Fruit fly (Drosophila melanogaster) whole organism, embryonic: ENCODE results near the gene CG8349.

Experiments used
- Asciz ChIP-seq: fragments of 200-800 bp; sonication (Bioruptor generic); optimal IDR thresholded peaks from 2 replicates; lab custom pipeline; 2017; ENCODE audit warnings: missing biosample characterization, mild to moderate bottlenecking, missing genetic modification characterization, missing genetic modification reagents
- B-H2 ChIP-seq: fragments of 200-800 bp; sonication (Bioruptor generic); optimal IDR thresholded peaks from 2 replicates; lab custom pipeline; 2018; ENCODE audit warnings: missing biosample characterization, mild to moderate bottlenecking, missing genetic modification characterization
- CG10366 ChIP-seq: fragments of 200-800 bp; sonication (Bioruptor generic); IDR thresholded peaks from 2 replicates; pipeline ENCODE4 v1.3.6; 2022; ENCODE audit warnings: missing biosample characterization, missing genetic modification characterization
- CG10565 ChIP-seq: fragments of 200-800 bp; sonication (Bioruptor generic); optimal IDR thresholded peaks from 3 replicates; lab custom pipeline; 2016; ENCODE audit warnings: missing biosample characterization, mild to moderate bottlenecking, missing genetic modification characterization
- CG12769 ChIP-seq: fragments of 200-800 bp; sonication (Bioruptor generic); optimal IDR thresholded peaks from 2 replicates; lab custom pipeline; 2019; ENCODE audit warnings: missing biosample characterization, mild to moderate bottlenecking, missing genetic modification characterization, moderate library complexity
- CG13296 ChIP-seq: fragments of 200-800 bp; sonication (Bioruptor generic); optimal IDR thresholded peaks from 3 replicates; lab custom pipeline; 2018; ENCODE audit warnings: missing biosample characterization, mild to moderate bottlenecking, missing genetic modification characterization
- CG13894 ChIP-seq: fragments of 200-800 bp; sonication (Bioruptor generic); optimal IDR thresholded peaks from 3 replicates; lab custom pipeline; 2018; ENCODE audit warnings: missing biosample characterization, mild to moderate bottlenecking, missing genetic modification characterization, moderate library complexity
- CG14667 ChIP-seq: fragments of 200-800 bp; sonication (Bioruptor generic); IDR thresholded peaks from 2 replicates; pipeline ENCODE4 v1.3.6; 2022; ENCODE audit warnings: missing biosample characterization, missing genetic modification characterization
- CG17385 ChIP-seq: fragments of 200-800 bp; sonication (Bioruptor generic); optimal IDR thresholded peaks from 3 replicates; lab custom pipeline; 2018; ENCODE audit warnings: missing biosample characterization, mild to moderate bottlenecking, missing genetic modification characterization
- CG17802 ChIP-seq: fragments of 200-800 bp; sonication (Bioruptor generic); optimal IDR thresholded peaks from 2 replicates; lab custom pipeline; 2018; ENCODE audit warnings: missing biosample characterization, mild to moderate bottlenecking, missing genetic modification characterization, moderate library complexity
- CG2678 ChIP-seq: fragments of 200-800 bp; sonication (Bioruptor generic); optimal IDR thresholded peaks from 3 replicates; lab custom pipeline; 2019; ENCODE audit warnings: missing biosample characterization, mild to moderate bottlenecking, missing genetic modification characterization, moderate library complexity
- CG2712 ChIP-seq: fragments of 200-800 bp; optimal IDR thresholded peaks from 3 replicates; lab custom pipeline; 2019; ENCODE audit warnings: missing biosample characterization, mild to moderate bottlenecking, missing genetic modification characterization, moderate library complexity
- CG32532 ChIP-seq: fragments of 200-800 bp; sonication (Bioruptor generic); IDR thresholded peaks from 2 replicates; pipeline ENCODE4 v1.3.6; 2022; ENCODE audit warnings: missing biosample characterization, missing genetic modification characterization
- CG33557 ChIP-seq: fragments of 200-800 bp; sonication (Bioruptor generic); optimal IDR thresholded peaks from 2 replicates; lab custom pipeline; 2019; ENCODE audit warnings: missing biosample characterization, mild to moderate bottlenecking, missing genetic modification characterization, moderate library complexity
- CG4282 ChIP-seq: fragments of 200-800 bp; sonication (Bioruptor generic); optimal IDR thresholded peaks from 2 replicates; lab custom pipeline; 2016; ENCODE audit warnings: missing biosample characterization, missing genetic modification characterization
- CG4730 ChIP-seq: fragments of 200-800 bp; sonication (Bioruptor generic); IDR thresholded peaks from 2 replicates; pipeline ENCODE4 v1.3.6; 2022; ENCODE audit warnings: missing biosample characterization, missing genetic modification characterization
- CG4854 ChIP-seq: fragments of 200-800 bp; sonication (Bioruptor generic); optimal IDR thresholded peaks from 2 replicates; lab custom pipeline; 2016; ENCODE audit warnings: missing biosample characterization, missing genetic modification characterization, inconsistent platforms
- CG6791 ChIP-seq: fragments of 200-800 bp; sonication (Bioruptor generic); IDR thresholded peaks from 3 replicates; pipeline ENCODE4 v1.3.6; 2022; ENCODE audit warnings: missing biosample characterization, missing genetic modification characterization; ENCODE audit not compliant: partially characterized antibody
- CG8944 ChIP-seq: fragments of 200-800 bp; sonication (Bioruptor generic); optimal IDR thresholded peaks from 3 replicates; lab custom pipeline; 2016; ENCODE audit warnings: missing biosample characterization, missing genetic modification characterization
- D19B ChIP-seq: fragments of 200-800 bp; sonication (Bioruptor generic); optimal IDR thresholded peaks from 2 replicates; lab custom pipeline; 2017; ENCODE audit warnings: missing biosample characterization, mild to moderate bottlenecking, missing genetic modification characterization
- Dfd ChIP-seq, 2 experiments: fragments of >200 bp; optimal IDR thresholded peaks; 2 replicates each; lab custom pipeline; 2017; ENCODE audit warnings: missing biosample characterization in 2 of 2, missing genetic modification characterization in 2 of 2
- Dp ChIP-seq: fragments of 200-800 bp; sonication (Bioruptor generic); optimal IDR thresholded peaks from 2 replicates; lab custom pipeline; 2018; ENCODE audit warnings: missing biosample characterization, mild to moderate bottlenecking, missing genetic modification characterization, moderate library complexity
- Elba2 ChIP-seq: fragments of 200-800 bp; sonication (Bioruptor generic); optimal IDR thresholded peaks from 3 replicates; lab custom pipeline; 2016; ENCODE audit warnings: missing biosample characterization, missing genetic modification characterization
- Med ChIP-seq: fragments of 200-800 bp; sonication (Bioruptor generic); peaks from one replicate; lab custom pipeline; 2016; ENCODE audit warnings: missing biosample characterization, missing genetic modification characterization, mild to moderate bottlenecking, inconsistent platforms, moderate library complexity
- Mrtf ChIP-seq: fragments of 200-800 bp; sonication (Bioruptor generic); IDR thresholded peaks from 3 replicates; pipeline ENCODE4 v1.3.6; 2022; ENCODE audit warnings: missing biosample characterization, missing genetic modification characterization
- Sox102F ChIP-seq: fragments of 200-800 bp; sonication (Bioruptor generic); optimal IDR thresholded peaks from 2 replicates; lab custom pipeline; 2018; ENCODE audit warnings: missing biosample characterization, mild to moderate bottlenecking, missing genetic modification characterization, moderate library complexity
- btn ChIP-seq: fragments of 200-800 bp; sonication (Bioruptor generic); optimal IDR thresholded peaks from 2 replicates; lab custom pipeline; 2016; ENCODE audit warnings: missing biosample characterization, missing genetic modification characterization
- caup ChIP-seq: fragments of 200-800 bp; sonication (Bioruptor generic); optimal IDR thresholded peaks from 3 replicates; lab custom pipeline; 2017; ENCODE audit warnings: missing biosample characterization, mild to moderate bottlenecking, missing genetic modification characterization, moderate library complexity; ENCODE audit not compliant: severe bottlenecking
- dm ChIP-seq: fragments of 200-800 bp; sonication (Bioruptor generic); optimal IDR thresholded peaks from 3 replicates; lab custom pipeline; 2016; ENCODE audit warnings: missing biosample characterization, missing genetic modification characterization
- exex ChIP-seq: fragments of 200-800 bp; sonication (Bioruptor generic); optimal IDR thresholded peaks from 4 replicates; lab custom pipeline; 2018; ENCODE audit warnings: missing biosample characterization, mild to moderate bottlenecking, missing genetic modification characterization, moderate library complexity
- hbn ChIP-seq: fragments of 200-800 bp; sonication (Bioruptor generic); IDR thresholded peaks from 2 replicates; pipeline ENCODE4 v1.3.6; 2022; ENCODE audit warnings: missing biosample characterization, missing genetic modification characterization; ENCODE audit not compliant: partially characterized antibody
- ind ChIP-seq: fragments of 200-800 bp; sonication (Bioruptor generic); optimal IDR thresholded peaks from 3 replicates; lab custom pipeline; 2016; ENCODE audit warnings: missing biosample characterization, missing genetic modification characterization
- ken ChIP-seq: fragments of 200-800 bp; sonication (Bioruptor generic); IDR thresholded peaks from 3 replicates; pipeline ENCODE4 v1.3.6; 2022; ENCODE audit warnings: missing biosample characterization, missing genetic modification characterization
- kni ChIP-seq: fragments of 200-800 bp; sonication (Bioruptor generic); optimal IDR thresholded peaks from 3 replicates; lab custom pipeline; 2017; ENCODE audit warnings: mild to moderate bottlenecking, missing biosample characterization, missing genetic modification reagents, missing genetic modification characterization
- lov ChIP-seq, 2 experiments: fragments of 200-800 bp in 1 of 2; fragments of >200 bp in 1 of 2; sonication (Bioruptor generic) in 1 of 2; IDR thresholded peaks in 1 of 2; optimal IDR thresholded peaks in 1 of 2; 2 replicates in 1 of 2; 3 replicates in 1 of 2; pipeline versions ENCODE4 v1.3.6 to Lab custom; 2017 to 2022; ENCODE audit warnings: missing biosample characterization in 1 of 2, missing genetic modification characterization in 1 of 2
- nerfin-2 ChIP-seq: fragments of 200-800 bp; sonication (Bioruptor generic); IDR thresholded peaks from 2 replicates; pipeline ENCODE4 v1.3.6; 2022; ENCODE audit warnings: missing biosample characterization, missing genetic modification characterization; ENCODE audit not compliant: partially characterized antibody
- nom ChIP-seq: fragments of 200-800 bp; sonication (Bioruptor generic); optimal IDR thresholded peaks from 2 replicates; lab custom pipeline; 2017; ENCODE audit warnings: missing biosample characterization, missing genetic modification characterization, mild to moderate bottlenecking, moderate library complexity, missing genetic modification reagents
- p53 ChIP-seq: fragments of 200-800 bp; sonication (Bioruptor generic); optimal IDR thresholded peaks from 2 replicates; lab custom pipeline; 2016; ENCODE audit warnings: missing biosample characterization, missing genetic modification characterization
- pho ChIP-seq: fragments of 200-800 bp; sonication (Bioruptor generic); optimal IDR thresholded peaks from 2 replicates; lab custom pipeline; 2016; ENCODE audit warnings: missing biosample characterization, missing genetic modification characterization
- so ChIP-seq: fragments of 200-800 bp; sonication (Bioruptor generic); IDR thresholded peaks from 3 replicates; pipeline ENCODE4 v1.3.6; 2022; ENCODE audit warnings: missing biosample characterization, missing genetic modification characterization
- sqz ChIP-seq: fragments of 200-800 bp; sonication (Bioruptor generic); optimal IDR thresholded peaks from 3 replicates; lab custom pipeline; 2018; ENCODE audit warnings: missing biosample characterization, mild to moderate bottlenecking, missing genetic modification characterization
- trh ChIP-seq: fragments of 200-800 bp; sonication (Bioruptor generic); optimal IDR thresholded peaks from 2 replicates; lab custom pipeline; 2016; ENCODE audit warnings: missing biosample characterization, missing genetic modification characterization
- vfl ChIP-seq: fragments of 200-800 bp; sonication (Bioruptor generic); optimal IDR thresholded peaks from 2 replicates; lab custom pipeline; 2016; ENCODE audit warnings: missing biosample characterization, missing genetic modification characterization
- wor ChIP-seq: fragments of 200-800 bp; sonication (Bioruptor generic); IDR thresholded peaks from 2 replicates; pipeline ENCODE4 v1.3.6; 2022; ENCODE audit warnings: missing biosample characterization, missing genetic modification characterization

CG8349 gene

dm6 chr2L:8202569-8202968 is 13.1 kb upstream of the CG8349 start:
- TF ChIP-seq nom (GFP tag; lab: Kevin White, UChicago) (peak; percentile 69), CG32532 (GFP tag; lab: Robert Waterston, UW) (no peak), Mrtf (GFP tag; lab: Robert Waterston, UW) (no peak), so (GFP tag; lab: Robert Waterston, UW) (no peak), Sox102F (GFP tag; lab: Kevin White, UChicago) (no peak), vfl (GFP tag; lab: Kevin White, UChicago) (no peak), Asciz (GFP tag; lab: Kevin White, UChicago) (no peak), CG12769 (tag; lab: Kevin White, UChicago) (no peak)

DNA sequence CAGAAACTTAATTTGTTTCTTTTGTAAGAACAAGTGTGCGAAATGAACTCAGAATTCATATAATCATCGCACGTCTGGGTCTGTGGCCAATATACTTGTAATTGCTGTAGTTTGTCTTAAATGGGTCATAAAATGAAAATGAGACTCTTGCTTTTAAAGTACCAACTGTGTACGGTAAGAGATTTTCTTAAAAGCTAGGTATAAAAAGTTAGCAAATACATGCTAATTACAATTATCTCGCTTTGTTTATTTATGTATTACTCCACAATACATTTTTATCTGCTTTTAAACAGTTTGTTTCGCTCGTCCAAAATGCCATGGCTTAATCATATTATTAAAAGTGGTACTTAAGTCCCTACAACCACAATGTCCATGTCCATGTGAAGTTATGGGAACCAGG is 12.0 kb upstream of the CG8349 start:
- TF ChIP-seq CG17385 (GFP tag; lab: Kevin White, UChicago) (no peak), CG17802 (tag; lab: Kevin White, UChicago) (no peak), B-H2 (GFP tag; lab: Kevin White, UChicago) (peak; percentile 2), Dp (no peak), CG2712 (tag; lab: Kevin White, UChicago) (no peak), CG14667 (GFP tag; lab: Robert Waterston, UW) (no peak), dm (GFP tag; lab: Kevin White, UChicago) (no peak), pho (GFP tag; lab: Kevin White, UChicago) (no peak), CG10565 (GFP tag; lab: Kevin White, UChicago) (no peak), CG4730 (no peak), CG4282 (GFP tag; lab: Kevin White, UChicago) (no peak), CG13296 (GFP tag; lab: Kevin White, UChicago) (peak; percentile 12), hbn (GFP tag; lab: Robert Waterston, UW) (no peak), trh (GFP tag; lab: Kevin White, UChicago) (no peak), p53 (GFP tag; lab: Kevin White, UChicago) (no peak), lov (optimal IDR thresholded peaks at IDR 0.05; lab: Kevin White, UChicago) (no peak), lov (GFP tag; IDR thresholded peaks at IDR 0.05; lab: Robert Waterston, UW) (no peak), ken (GFP tag; lab: Robert Waterston, UW) (no peak), CG13894 (peak; percentile 56), CG6791 (no peak), kni (GFP tag; lab: Kevin White, UChicago) (no peak), D19B (no peak), sqz (no peak), wor (GFP tag; lab: Robert Waterston, UW) (no peak), btn (GFP tag; lab: Kevin White, UChicago) (no peak), CG4854 (no peak), caup (GFP tag; lab: Kevin White, UChicago) (no peak), Med (GFP tag; lab: Kevin White, UChicago) (peak; percentile 5), CG33557 (no peak), exex (tag; lab: Kevin White, UChicago) (peak; percentile 6), Dfd (GFP tag; optimal IDR thresholded peaks at IDR 0.05; lab: Kevin White, UChicago) (no peak), CG8944 (GFP tag; lab: Kevin White, UChicago) (no peak), ind (no peak), Elba2 (GFP tag; lab: Kevin White, UChicago) (no peak), nerfin-2 (GFP tag; lab: Robert Waterston, UW) (no peak), CG10366 (GFP tag; lab: Robert Waterston, UW) (no peak), CG2678 (tag; lab: Kevin White, UChicago) (peak; percentile 31)
